Worm (Caenorhabditis elegans): ENCODE results near the gene ser-1.

DNA sequence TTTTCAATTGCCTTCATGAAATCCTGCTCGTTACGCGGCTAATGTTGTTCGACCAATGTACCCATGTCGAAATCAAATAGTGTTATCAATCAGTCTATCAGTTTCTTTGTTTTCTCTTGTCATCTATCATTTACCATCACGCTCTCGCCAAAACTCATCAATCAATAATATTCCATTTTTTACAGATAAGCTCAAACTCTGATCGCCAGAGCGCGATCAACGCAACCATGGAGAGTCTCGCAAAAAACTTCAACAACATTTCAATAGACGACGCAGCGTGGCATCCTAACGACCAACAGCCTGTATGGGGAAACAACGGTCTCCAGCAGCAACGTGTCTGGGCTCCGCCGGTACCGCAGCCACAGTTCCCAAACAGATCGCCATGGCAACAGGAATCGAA is 33.7 kb downstream of the ser-1 start, which contains the start of gene ain-1:
- TF ChIP-seq lir-1 (GFP tag; conservative IDR thresholded peaks at IDR 0.05) (no peak), mel-28 (tag; optimal IDR thresholded peaks at IDR 0.05; ENCODE audit: borderline replicate concordance) (no peak), F52B5.7 (tag; optimal IDR thresholded peaks at IDR 0.05) (no peak), pha-4 (tag; optimal IDR thresholded peaks at IDR 0.05) (no peak)

Data from whole organism, young adult.